Fruit fly (Drosophila melanogaster) whole organism, wandering third instar larva: ENCODE measurements around the gene CG13837.
A peak's percentile ranks its signal among the peaks of the same experiment; 100 is the strongest.

Source experiments
- CG32264 ChIP-seq: fragments of 200-800 bp; sonication (Bioruptor generic); optimal IDR thresholded peaks from 2 replicates; lab custom pipeline; 2016; ENCODE audit warnings: missing biosample characterization, missing genetic modification characterization
- CrebA ChIP-seq: fragments of 200-800 bp; sonication (Bioruptor generic); optimal IDR thresholded peaks from 2 replicates; lab custom pipeline; 2016; ENCODE audit warnings: missing biosample characterization, mild to moderate bottlenecking, missing genetic modification characterization, borderline replicate concordance
- HLH106 ChIP-seq: fragments of 200-800 bp; optimal IDR thresholded peaks from 3 replicates; lab custom pipeline; 2019; ENCODE audit warnings: missing biosample characterization, mild to moderate bottlenecking, missing genetic modification characterization, moderate library complexity
- OdsH ChIP-seq: fragments of 200-800 bp; sonication (Bioruptor generic); optimal IDR thresholded peaks from 2 replicates; lab custom pipeline; 2016; ENCODE audit warnings: missing biosample characterization, mild to moderate bottlenecking, missing genetic modification characterization
- h ChIP-seq: fragments of 200-800 bp; sonication (Bioruptor generic); optimal IDR thresholded peaks from 3 replicates; lab custom pipeline; 2016; ENCODE audit warnings: missing biosample characterization, mild to moderate bottlenecking, missing genetic modification characterization
- sage ChIP-seq: fragments of 200-800 bp; sonication (Bioruptor generic); optimal IDR thresholded peaks from 2 replicates; lab custom pipeline; 2016; ENCODE audit warnings: missing biosample characterization, mild to moderate bottlenecking, missing genetic modification characterization
- usp ChIP-seq: fragments of >200 bp; optimal IDR thresholded peaks from 2 replicates; lab custom pipeline; 2017; ENCODE audit warnings: missing biosample characterization, missing genetic modification characterization

DNA sequence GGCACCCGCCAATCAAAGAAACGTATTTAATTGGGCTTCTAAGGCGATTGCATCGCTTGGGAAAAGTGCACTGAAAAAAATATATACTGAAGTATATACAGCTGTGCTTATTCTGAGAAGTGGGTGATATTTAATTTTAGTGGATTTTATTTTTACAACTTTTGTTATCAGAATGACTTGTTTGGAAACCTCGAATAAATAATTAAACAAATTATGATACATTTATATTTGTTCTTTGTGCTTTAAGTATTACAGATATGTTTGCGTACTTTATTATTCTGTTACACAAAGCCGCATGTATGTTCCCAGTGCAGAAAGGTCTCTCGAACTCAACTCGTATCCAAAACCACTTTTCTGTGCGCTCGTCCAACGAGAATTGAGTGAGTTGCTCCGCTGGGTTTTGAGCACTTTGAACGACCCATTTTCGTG is 4.9 kb downstream of the CG13837 start:
- TF ChIP-seq OdsH (GFP tag; lab: Kevin White, UChicago) (peak; percentile 85), h (GFP tag; lab: Kevin White, UChicago) (peak; percentile 84), usp (GFP tag; lab: Kevin White, UChicago) (no peak), CrebA (GFP tag; lab: Kevin White, UChicago) (no peak), sage (GFP tag; lab: Kevin White, UChicago) (peak; percentile 63), HLH106 (tag; lab: Kevin White, UChicago) (peak; percentile 89), CG32264 (GFP tag; lab: Kevin White, UChicago) (peak; percentile 1)
